Worm (Caenorhabditis elegans): Measurements from ENCODE around the gene sri-18.

The sri-18 gene

ce11 chrV:10237959-10238444 is 22.4 kb downstream of the sri-18 start:
- no peak for TF ChIP-seq unc-62 (GFP tag; optimal IDR thresholded peaks at IDR 0.05)

ce11 chrV:10237171-10237570 is 23.2 kb downstream of the sri-18 start:
- no peak for TF ChIP-seq unc-62 (GFP tag; optimal IDR thresholded peaks at IDR 0.05)

ce11 chrV:10233330-10233729 is 27.0 kb downstream of the sri-18 start, which contains the start of gene str-182:
str-182 (minus strand) TSS chrV:10233430.
- TF ChIP-seq unc-62 (GFP tag; optimal IDR thresholded peaks at IDR 0.05), result no peak

ce11 chrV:10230932-10231331 is 29.4 kb downstream of the sri-18 start, which contains the start of gene fipr-6:
fipr-6 (plus strand) TSS chrV:10231232.
- no peak for TF ChIP-seq unc-62 (GFP tag; optimal IDR thresholded peaks at IDR 0.05)

- no peak for TF ChIP-seq unc-62 (GFP tag; optimal IDR thresholded peaks at IDR 0.05)
Observed at ce11 chrV:10229222-10229879, 31.0 kb downstream of the sri-18 start, which contains the start of the genes pyt-1 and fipr-7. pyt-1 (minus strand) TSS chrV:10229322. fipr-7 (plus strand) TSS chrV:10229829.

ce11 chrV:10228360-10228759 is 32.0 kb downstream of the sri-18 start, which contains the start of gene fipr-4:
fipr-4 (minus strand) TSS chrV:10228460.
- no peak for TF ChIP-seq unc-62 (GFP tag; optimal IDR thresholded peaks at IDR 0.05)

ce11 chrV:10227333-10227732 is 33.0 kb downstream of the sri-18 start, which contains the start of gene ttr-19:
ttr-19 (minus strand) TSS chrV:10227433.
- TF ChIP-seq unc-62 (GFP tag; optimal IDR thresholded peaks at IDR 0.05), result no peak

- no peak for TF ChIP-seq unc-62 (GFP tag; optimal IDR thresholded peaks at IDR 0.05)
Observed at ce11 chrV:10225610-10226009, 34.8 kb downstream of the sri-18 start, which contains the start of gene daf-36. daf-36 (minus strand) TSS chrV:10225710.

- no peak for TF ChIP-seq unc-62 (GFP tag; optimal IDR thresholded peaks at IDR 0.05)
Observed at ce11 chrV:10224619-10225018, 35.7 kb downstream of the sri-18 start.

ce11 chrV:10222007-10222406 is 38.4 kb downstream of the sri-18 start, which contains the start of gene C12D8.20:
C12D8.20 (plus strand) TSS chrV:10222307.
- no peak for TF ChIP-seq unc-62 (GFP tag; optimal IDR thresholded peaks at IDR 0.05)

ce11 chrV:10221317-10221716 is 39.0 kb downstream of the sri-18 start, which contains the start of the genes fipr-5 and fipr-9:
fipr-5 (minus strand) TSS chrV:10221417.
fipr-9 (plus strand) TSS chrV:10221662.
- TF ChIP-seq unc-62 (GFP tag; optimal IDR thresholded peaks at IDR 0.05), result no peak

- TF ChIP-seq unc-62 (GFP tag; optimal IDR thresholded peaks at IDR 0.05), result no peak
Observed at ce11 chrV:10220605-10221004, 39.8 kb downstream of the sri-18 start, which contains the start of gene C12D8.13. C12D8.13 (minus strand) TSS chrV:10220705.

ce11 chrV:10216724-10217123 is 43.6 kb downstream of the sri-18 start, which contains the start of gene ZK856.14:
ZK856.14 (plus strand) TSS chrV:10217024.
- TF ChIP-seq unc-62 (GFP tag; optimal IDR thresholded peaks at IDR 0.05), result no peak

- no peak for TF ChIP-seq unc-62 (GFP tag; optimal IDR thresholded peaks at IDR 0.05)
Observed at ce11 chrV:10212627-10213026, 47.7 kb downstream of the sri-18 start, which contains the start of gene hpo-40. hpo-40 (plus strand) TSS chrV:10212927.

- no peak for TF ChIP-seq unc-62 (GFP tag; optimal IDR thresholded peaks at IDR 0.05)
Observed at ce11 chrV:10212027-10212426, 48.3 kb downstream of the sri-18 start, which contains the start of gene zhit-3. zhit-3 (minus strand) TSS chrV:10212127.

ce11 chrV:10210244-10210643 is 50.1 kb downstream of the sri-18 start, which contains the start of gene tftc-3:
tftc-3 (minus strand) TSS chrV:10210344.
- no peak for TF ChIP-seq unc-62 (GFP tag; optimal IDR thresholded peaks at IDR 0.05)
